Fruit fly (Drosophila melanogaster): ENCODE data around the gene CG43844.

CG43844 gene

DNA sequence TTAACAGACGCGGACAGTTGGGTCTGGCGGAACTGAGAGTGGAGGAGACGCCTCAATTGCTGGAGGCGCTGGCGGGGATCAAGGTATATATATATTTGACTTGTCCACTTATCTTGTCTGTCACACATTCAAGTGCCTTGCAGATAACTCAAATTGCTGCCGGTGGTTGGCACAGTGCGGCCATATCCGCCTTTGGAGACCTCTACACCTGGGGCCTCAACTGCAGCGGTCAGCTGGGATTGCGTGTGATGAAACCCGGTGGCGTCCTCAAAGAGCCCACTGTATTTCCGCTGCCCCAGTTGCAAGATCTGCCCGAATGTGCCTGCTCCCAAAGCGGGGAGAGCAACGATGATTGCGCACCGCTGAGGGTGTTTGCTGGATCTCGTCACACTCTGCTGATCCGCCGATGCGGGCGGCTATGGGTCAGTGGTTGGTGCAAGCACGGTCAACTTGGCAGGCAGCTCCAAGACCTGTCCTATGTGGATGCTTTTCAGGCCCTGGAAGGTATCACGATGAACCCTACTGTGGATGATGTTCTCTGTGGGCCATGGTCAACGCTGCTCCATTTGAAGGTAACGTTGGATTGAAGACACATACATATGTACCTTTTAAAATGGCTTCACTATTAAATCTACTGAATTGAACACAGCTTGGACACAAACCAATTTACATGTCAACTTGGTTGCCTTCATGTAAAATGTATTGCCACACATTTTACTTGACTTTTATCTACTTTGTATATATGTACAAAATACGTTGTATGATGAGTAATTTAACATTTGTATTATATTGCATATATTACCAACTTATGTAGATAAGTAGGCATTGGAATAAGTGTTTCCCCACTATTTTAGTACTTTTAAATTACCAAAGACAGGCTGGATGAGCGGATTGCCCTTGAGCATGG lies at the start of gene CG43844 (continued):
- no peak for TF ChIP-seq TFAM (GFP tag; optimal IDR thresholded peaks at IDR 0.05)
- TF ChIP-seq ERR (GFP tag; optimal IDR thresholded peaks at IDR 0.05): no peak
- no peak for TF ChIP-seq schlank (tag; optimal IDR thresholded peaks at IDR 0.05)
- no peak for TF ChIP-seq Kr (GFP tag; optimal IDR thresholded peaks at IDR 0.05)
- TF ChIP-seq pnt (GFP tag; optimal IDR thresholded peaks at IDR 0.05): no peak
- no peak for TF ChIP-seq ssp (GFP tag; IDR thresholded peaks at IDR 0.05)
- TF ChIP-seq NK7.1 (GFP tag; optimal IDR thresholded peaks at IDR 0.05): no peak
- TF ChIP-seq Opbp (GFP tag; IDR thresholded peaks at IDR 0.05; ENCODE audit: partially characterized antibody): peak; percentile 54; the same call in 2 of the 3 replicates
- TF ChIP-seq pita (GFP tag; optimal IDR thresholded peaks at IDR 0.05): peak; percentile 72
- TF ChIP-seq ci (GFP tag; IDR thresholded peaks at IDR 0.05): 0 out of 3 replicates have a peak, but pooled peaks have one; percentile 42
- TF ChIP-seq insv (GFP tag; optimal IDR thresholded peaks at IDR 0.05): no peak
- TF ChIP-seq da (GFP tag; optimal IDR thresholded peaks at IDR 0.05): no peak
- TF ChIP-seq CG10274 (GFP tag; optimal IDR thresholded peaks at IDR 0.05): peak; percentile 90
- TF ChIP-seq mirr (GFP tag; optimal IDR thresholded peaks at IDR 0.05): no peak
- TF ChIP-seq CG32772 (GFP tag; IDR thresholded peaks at IDR 0.05): no peak
- TF ChIP-seq jing (GFP tag; optimal IDR thresholded peaks at IDR 0.05): no peak
- peak; percentile 37 for TF ChIP-seq Hmr (GFP tag; optimal IDR thresholded peaks at IDR 0.05)
- TF ChIP-seq Optix (GFP tag; IDR thresholded peaks at IDR 0.05): no peak
- TF ChIP-seq CG9437 (GFP tag; optimal IDR thresholded peaks at IDR 0.05): no peak
- peak; percentile 54; the same call in 2 of the 3 replicates for TF ChIP-seq HLH4C (GFP tag; IDR thresholded peaks at IDR 0.05; ENCODE audit: partially characterized antibody)
- peak; percentile 52; the same call in 1 of the 2 replicates for TF ChIP-seq inv (GFP tag; IDR thresholded peaks at IDR 0.05; ENCODE audit: partially characterized antibody)
- TF ChIP-seq toy (GFP tag; IDR thresholded peaks at IDR 0.05): no peak
- peak; percentile 1 for TF ChIP-seq exex (tag; optimal IDR thresholded peaks at IDR 0.05)
- peak; percentile 65 for TF ChIP-seq Hey (tag; optimal IDR thresholded peaks at IDR 0.05)
- no peak for TF ChIP-seq Sox100B (GFP tag; optimal IDR thresholded peaks at IDR 0.05)
- peak; percentile 70; the same call in 2 of the 3 replicates for TF ChIP-seq CG6791 (GFP tag; IDR thresholded peaks at IDR 0.05; ENCODE audit: partially characterized antibody)
- peak; percentile 74 for TF ChIP-seq amos (GFP tag; IDR thresholded peaks at IDR 0.05; ENCODE audit: partially characterized antibody)
- peak; percentile 69 for TF ChIP-seq CG8478 (optimal IDR thresholded peaks at IDR 0.05)
- TF ChIP-seq Lpt (GFP tag; optimal IDR thresholded peaks at IDR 0.05): no peak
- peak; percentile 19 for TF ChIP-seq CG10267 (tag; optimal IDR thresholded peaks at IDR 0.05)
- no peak for TF ChIP-seq oc (tag; optimal IDR thresholded peaks at IDR 0.05)
- peak; percentile 20 for TF ChIP-seq CG11504 (tag; optimal IDR thresholded peaks at IDR 0.05)
- peak; percentile 88 for TF ChIP-seq CG15601 (tag; optimal IDR thresholded peaks at IDR 0.05)
- TF ChIP-seq Med (GFP tag): peak; percentile 58
- peak; percentile 52 for TF ChIP-seq sens (GFP tag)
- TF ChIP-seq Lhr (GFP tag; optimal IDR thresholded peaks at IDR 0.05): no peak
- TF ChIP-seq Ssrp (tag; optimal IDR thresholded peaks at IDR 0.05): no peak
- TF ChIP-seq Sry-δ (GFP tag; optimal IDR thresholded peaks at IDR 0.05): peak; percentile 2
- no peak for TF ChIP-seq CG2678 (tag; optimal IDR thresholded peaks at IDR 0.05)
- TF ChIP-seq CG1603 (tag; optimal IDR thresholded peaks at IDR 0.05): peak; percentile 12
- TF ChIP-seq fd96Cb (tag; optimal IDR thresholded peaks at IDR 0.05): no peak
- TF ChIP-seq grau (tag; optimal IDR thresholded peaks at IDR 0.05): peak; percentile 50
- TF ChIP-seq gcm (GFP tag; optimal IDR thresholded peaks at IDR 0.05): peak; percentile 83
- peak; percentile 40 for TF ChIP-seq cg (GFP tag; optimal IDR thresholded peaks at IDR 0.05)
- no peak for TF ChIP-seq Dref (GFP tag; IDR thresholded peaks at IDR 0.05)
- TF ChIP-seq tin (GFP tag; optimal IDR thresholded peaks at IDR 0.05): no peak
- TF ChIP-seq vvl (GFP tag; IDR thresholded peaks at IDR 0.05): peak; percentile 62; the same call in 1 of the 2 replicates
- TF ChIP-seq CG13287 (GFP tag; IDR thresholded peaks at IDR 0.05; ENCODE audit: partially characterized antibody): peak; percentile 71

Measured in whole organism, embryonic.